Worm (Caenorhabditis elegans): ENCODE measurements around the gene frm-2.

ce11 chrIII:5953041-5953912 is 28.6 kb downstream of the frm-2 start:
- TF ChIP-seq ama-1 (optimal IDR thresholded peaks at IDR 0.05) (no peak), sma-3 (GFP tag; optimal IDR thresholded peaks at IDR 0.05) (no peak), mab-5 (tag; optimal IDR thresholded peaks at IDR 0.05) (no peak), lin-11 (tag; optimal IDR thresholded peaks at IDR 0.05) (no peak)

Measured in whole organism, L2 larva.